Worm (Caenorhabditis elegans): Measurements from ENCODE around the gene Y66D12A.21.

DNA sequence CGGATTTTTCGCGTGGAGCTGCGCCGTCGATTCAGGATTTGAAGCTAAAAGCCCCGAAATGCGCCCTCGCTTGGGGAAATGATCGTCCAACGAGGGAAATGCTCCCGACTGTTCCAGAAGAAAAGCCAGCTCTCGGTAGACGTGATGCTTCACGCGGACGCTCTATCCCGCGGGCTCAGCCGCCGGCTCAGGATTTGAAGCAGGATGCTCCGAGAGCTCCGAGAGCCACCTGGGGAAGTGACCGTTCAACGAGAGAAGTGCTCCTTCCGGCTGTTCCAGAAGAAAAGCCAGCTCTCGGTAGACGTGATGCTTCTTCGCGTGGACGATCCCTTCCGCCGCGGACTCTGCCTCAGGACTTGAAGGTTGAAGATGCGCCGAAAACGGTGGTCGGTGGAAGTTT is 5.7 kb upstream of the Y66D12A.21 start:
- TF ChIP-seq zag-1 (tag; optimal IDR thresholded peaks at IDR 0.05) (no peak), mdl-1 (tag; optimal IDR thresholded peaks at IDR 0.05) (no peak), nhr-23 (tag; optimal IDR thresholded peaks at IDR 0.05) (no peak), elt-3 (tag; optimal IDR thresholded peaks at IDR 0.05) (no peak), snpc-4 (tag; optimal IDR thresholded peaks at IDR 0.05) (no peak), lin-11 (tag; optimal IDR thresholded peaks at IDR 0.05) (no peak), ama-1 (optimal IDR thresholded peaks at IDR 0.05) (no peak), ztf-4 (tag; optimal IDR thresholded peaks at IDR 0.05) (no peak), skn-1 (tag; optimal IDR thresholded peaks at IDR 0.05) (no peak), ceh-16 (tag; optimal IDR thresholded peaks at IDR 0.05) (no peak), fos-1 (tag; optimal IDR thresholded peaks at IDR 0.05) (no peak)
